Worm (Caenorhabditis elegans) whole organism, mixed stage, embryonic: ENCODE data around the gene math-19.
"Not testable (repeated sequence)": the region's sequence is repeated elsewhere in the genome, so short reads cannot be mapped to it uniquely, and the experiment has no call there.

Source experiments
- ces-1 ChIP-seq: fragments of 150-350 bp; optimal IDR thresholded peaks from 2 replicates; lab custom pipeline; 2014; ENCODE audit warnings: missing biosample characterization, missing genetic modification reagents, missing genetic modification characterization
- drap-1 ChIP-seq: fragments of 200-800 bp; sonication (Bioruptor generic); optimal IDR thresholded peaks from 3 replicates; lab custom pipeline; 2018; ENCODE audit warnings: mild to moderate bottlenecking, missing genetic modification characterization, missing compliant biosample characterization
- elt-3 ChIP-seq: fragments of 150-350 bp; optimal IDR thresholded peaks from 2 replicates; lab custom pipeline; 2014; ENCODE audit warnings: missing biosample characterization, missing genetic modification characterization
- ham-2 ChIP-seq: fragments of 200-800 bp; sonication (Bioruptor generic); optimal IDR thresholded peaks from 2 replicates; lab custom pipeline; 2018; ENCODE audit warnings: mild to moderate bottlenecking, missing genetic modification characterization, missing compliant biosample characterization
- hlh-1 ChIP-seq: fragments of 150-350 bp; optimal IDR thresholded peaks from 2 replicates; lab custom pipeline; 2014; ENCODE audit warnings: missing biosample characterization, missing genetic modification reagents, missing genetic modification characterization
- lin-32 ChIP-seq: fragments of 200-800 bp; sonication (Bioruptor generic); optimal IDR thresholded peaks from 2 replicates; lab custom pipeline; 2018; ENCODE audit warnings: mild to moderate bottlenecking, missing genetic modification characterization, missing compliant biosample characterization
- lsy-2 ChIP-seq: fragments of 150-350 bp; optimal IDR thresholded peaks from 2 replicates; lab custom pipeline; 2014; ENCODE audit warnings: missing biosample characterization, missing genetic modification characterization
- nhr-237 ChIP-seq: fragments of 150-350 bp; optimal IDR thresholded peaks from 2 replicates; lab custom pipeline; 2014; ENCODE audit warnings: missing biosample characterization, missing genetic modification characterization
- nhr-28 ChIP-seq: fragments of 150-350 bp; optimal IDR thresholded peaks from 2 replicates; lab custom pipeline; 2014; ENCODE audit warnings: missing biosample characterization, missing genetic modification characterization
- unc-120 ChIP-seq: sonication (generic microtip); optimal IDR thresholded peaks from 2 replicates; lab custom pipeline; 2017; ENCODE audit warnings: missing genetic modification characterization, missing compliant biosample characterization; ENCODE audit not compliant: poor library complexity, severe bottlenecking
- unc-62 ChIP-seq: fragments of 150-350 bp; optimal IDR thresholded peaks from 2 replicates; lab custom pipeline; 2014; ENCODE audit warnings: missing biosample characterization, missing genetic modification reagents, missing genetic modification characterization

- TF ChIP-seq nhr-28 (tag; lab: Kevin White, UChicago); unc-120 (tag; lab: Kevin White, UChicago); nhr-237 (tag; lab: Kevin White, UChicago); unc-62 (GFP tag; lab: Kevin White, UChicago); ham-2; hlh-1 (tag; lab: Kevin White, UChicago); ces-1 (GFP tag; lab: Kevin White, UChicago); lin-32 (GFP tag; lab: Kevin White, UChicago); drap-1 (GFP tag; lab: Kevin White, UChicago); lsy-2; elt-3 (tag; lab: Kevin White, UChicago): not testable (repeated sequence)
These were observed at the start of gene math-19 for ce11 chrII:1998561-1998960.
